Worm (Caenorhabditis elegans) whole organism, dauer: Measurements from ENCODE around the gene aakb-1.

ENCODE experiments used
- unc-62 ChIP-seq: sonication (generic microtip); optimal IDR thresholded peaks from 2 replicates; lab custom pipeline; 2017; ENCODE audit warnings: missing biosample characterization, missing genetic modification reagents, missing genetic modification characterization

aakb-1 gene

DNA sequence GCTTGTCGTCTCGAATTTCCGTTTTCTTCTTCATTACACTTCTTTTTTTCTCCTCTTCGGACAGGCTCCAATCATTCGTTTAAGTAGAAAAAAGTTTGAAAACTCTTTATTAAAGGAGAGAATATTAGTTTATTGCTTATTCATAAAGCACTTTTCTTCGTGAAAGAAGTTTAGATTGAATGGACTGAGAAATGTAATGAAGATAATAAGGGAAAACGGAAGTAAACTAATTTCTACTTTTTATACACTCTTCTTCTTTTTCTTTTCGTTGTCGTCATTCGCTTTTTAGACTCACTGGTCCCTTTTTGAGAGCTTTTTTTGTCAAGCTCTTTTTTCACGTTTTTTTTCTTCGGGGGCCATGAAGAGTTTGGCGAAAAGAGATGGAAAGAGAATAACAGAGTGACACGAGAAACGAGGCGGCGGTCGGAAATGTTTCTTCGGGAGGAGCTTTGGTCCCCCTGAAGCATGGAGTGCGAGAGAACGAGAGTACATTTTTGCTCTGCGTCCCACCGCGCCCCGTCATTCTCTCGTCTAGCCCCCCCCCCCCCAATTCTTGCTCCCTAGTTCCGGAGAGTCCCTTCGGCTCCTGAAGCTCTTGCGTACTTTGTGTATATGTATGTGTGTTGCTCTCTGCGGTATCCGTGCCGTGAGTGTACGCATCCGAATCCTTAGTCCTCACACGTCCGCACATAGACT lies 16.3 kb upstream of the aakb-1 start:
- TF ChIP-seq unc-62, result no peak

DNA sequence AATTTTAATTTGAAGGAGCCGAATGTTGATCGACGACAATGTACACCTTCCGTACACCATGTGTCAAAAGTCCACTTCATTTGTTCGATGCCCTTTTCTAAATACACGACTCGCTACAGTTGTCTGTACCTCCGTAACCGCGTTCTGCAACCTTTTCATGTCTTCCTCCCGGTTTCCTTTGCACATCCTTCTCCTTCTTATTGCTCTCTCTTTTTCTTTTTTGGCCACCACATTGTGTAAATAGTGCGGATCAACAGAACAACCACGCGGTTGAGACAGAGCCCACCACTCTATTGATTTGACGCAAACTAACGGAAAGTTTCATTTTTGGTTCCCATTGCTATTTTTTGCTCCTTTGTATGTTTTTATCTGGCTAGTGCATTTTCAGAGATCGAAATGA lies 12.2 kb upstream of the aakb-1 start:
- TF ChIP-seq unc-62, result no peak

DNA sequence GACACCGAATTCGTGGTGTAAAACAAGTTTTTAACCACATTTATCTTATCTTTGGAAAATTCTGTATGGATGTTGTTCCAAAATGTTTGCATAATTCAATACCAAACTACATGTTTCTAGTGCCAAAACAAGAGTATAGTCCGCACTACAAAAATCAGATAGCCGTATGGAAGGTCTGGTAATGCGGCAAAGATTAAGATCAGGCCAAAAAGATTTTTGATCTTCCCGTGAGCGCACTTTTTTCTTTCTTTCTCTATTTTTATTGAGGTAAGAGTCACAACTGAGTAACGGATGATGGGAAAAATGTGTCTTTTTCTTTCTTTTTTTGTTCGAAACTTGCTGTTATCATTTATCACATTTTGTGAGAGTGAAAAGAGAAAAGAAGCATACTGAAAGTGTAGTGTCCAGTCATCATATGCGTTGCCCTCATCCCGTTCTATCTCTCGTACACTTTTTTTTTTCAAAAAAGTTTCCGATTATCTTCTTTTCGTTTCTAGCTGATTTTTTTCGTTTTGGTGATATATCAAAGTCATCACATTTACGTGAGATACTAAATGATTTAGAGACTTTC lies 10.9 kb upstream of the aakb-1 start:
- TF ChIP-seq unc-62, result no peak

DNA sequence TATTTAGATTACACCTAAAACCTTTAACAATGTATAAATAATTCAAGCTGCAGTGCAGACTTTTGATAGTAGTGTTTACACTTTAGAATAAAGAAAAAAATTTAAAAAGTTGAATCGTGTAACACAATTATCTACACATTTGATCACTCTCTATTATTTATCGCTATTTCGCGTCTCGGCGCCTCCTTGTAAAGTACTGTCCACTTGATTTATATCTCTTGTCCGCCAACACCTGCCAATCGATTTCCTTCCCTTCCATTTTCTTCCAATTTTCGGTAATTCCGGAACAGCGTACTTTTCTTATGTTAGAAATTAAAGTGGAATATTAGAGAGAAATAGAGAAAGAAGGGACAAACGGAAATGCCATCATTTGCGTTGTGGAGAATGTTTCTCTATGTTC lies 10.0 kb upstream of the aakb-1 start:
- TF ChIP-seq unc-62, result no peak

DNA sequence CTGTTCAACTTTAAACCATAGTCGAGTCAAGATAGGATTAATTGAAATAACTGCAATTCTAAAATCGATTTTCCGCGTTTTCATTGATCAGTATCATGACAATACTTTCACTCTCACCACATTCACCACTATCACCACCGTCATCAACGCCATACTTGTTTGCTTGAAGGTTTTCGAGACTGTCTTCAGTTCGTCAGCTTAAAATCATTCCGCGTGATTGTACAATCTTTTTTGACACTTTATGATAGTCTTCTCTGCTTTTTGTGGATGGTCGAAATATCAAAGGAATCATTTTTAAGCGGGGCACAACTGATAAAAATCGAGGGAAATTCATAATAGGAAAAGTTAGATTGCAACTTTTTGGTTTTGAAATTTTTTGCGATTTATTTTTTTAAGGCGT lies 9.3 kb upstream of the aakb-1 start:
- TF ChIP-seq unc-62, result no peak

DNA sequence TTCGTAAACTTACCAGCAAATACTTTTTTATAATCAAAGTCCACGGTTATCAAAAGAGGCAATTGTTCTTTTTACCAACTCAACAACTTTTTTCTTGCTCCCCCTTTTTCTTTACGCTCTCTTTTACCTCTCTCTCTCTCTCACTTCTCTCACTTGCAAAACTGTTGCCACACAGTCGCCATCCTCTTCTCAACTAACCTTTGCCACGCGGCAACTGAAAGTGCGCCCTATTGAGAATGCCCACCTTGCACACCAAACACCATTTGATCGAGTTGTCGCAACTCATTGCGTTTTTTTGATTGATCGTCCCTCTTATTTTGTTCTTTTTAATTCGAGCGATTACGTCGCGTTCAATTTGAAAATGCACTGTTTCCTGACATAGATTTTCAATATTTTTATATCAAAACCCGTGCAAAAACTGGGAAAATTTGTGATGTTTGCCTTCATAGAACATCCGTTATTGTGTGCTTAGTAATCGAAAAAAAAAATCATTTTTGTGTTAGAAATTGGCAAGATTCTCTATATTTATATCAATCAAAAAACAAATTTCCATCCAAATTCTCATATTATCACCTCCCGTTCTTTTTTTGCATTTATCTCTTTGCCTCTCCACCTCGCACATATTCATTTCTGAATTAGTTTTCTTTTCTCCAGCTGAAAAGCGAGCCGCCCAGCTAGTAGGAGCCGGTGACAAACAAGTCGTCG lies 8.8 kb upstream of the aakb-1 start, which contains the start of gene nhr-71:
nhr-71 (plus strand) TSS at position 655 of the 705 bp plus-strand sequence.
- TF ChIP-seq unc-62, result no peak

DNA sequence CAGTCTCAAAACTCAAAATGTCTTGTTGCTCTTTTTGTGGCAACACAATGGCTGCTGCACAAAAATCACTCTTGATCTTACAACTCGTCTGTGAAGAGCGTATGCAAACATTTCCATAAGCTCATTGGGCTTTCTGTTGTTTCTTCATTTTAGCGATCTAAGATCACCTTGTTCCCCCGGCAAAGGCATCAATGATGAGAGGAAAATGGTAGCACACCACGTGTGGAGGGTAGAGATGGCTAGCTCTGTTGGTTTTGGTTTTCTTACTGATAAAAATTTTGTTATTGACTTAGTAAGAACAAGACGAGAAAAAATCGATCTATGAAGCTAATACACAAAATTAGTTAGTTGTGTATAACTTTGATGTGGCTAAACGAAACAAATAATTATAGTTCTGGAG lies 7.6 kb upstream of the aakb-1 start:
- no peak for TF ChIP-seq unc-62

DNA sequence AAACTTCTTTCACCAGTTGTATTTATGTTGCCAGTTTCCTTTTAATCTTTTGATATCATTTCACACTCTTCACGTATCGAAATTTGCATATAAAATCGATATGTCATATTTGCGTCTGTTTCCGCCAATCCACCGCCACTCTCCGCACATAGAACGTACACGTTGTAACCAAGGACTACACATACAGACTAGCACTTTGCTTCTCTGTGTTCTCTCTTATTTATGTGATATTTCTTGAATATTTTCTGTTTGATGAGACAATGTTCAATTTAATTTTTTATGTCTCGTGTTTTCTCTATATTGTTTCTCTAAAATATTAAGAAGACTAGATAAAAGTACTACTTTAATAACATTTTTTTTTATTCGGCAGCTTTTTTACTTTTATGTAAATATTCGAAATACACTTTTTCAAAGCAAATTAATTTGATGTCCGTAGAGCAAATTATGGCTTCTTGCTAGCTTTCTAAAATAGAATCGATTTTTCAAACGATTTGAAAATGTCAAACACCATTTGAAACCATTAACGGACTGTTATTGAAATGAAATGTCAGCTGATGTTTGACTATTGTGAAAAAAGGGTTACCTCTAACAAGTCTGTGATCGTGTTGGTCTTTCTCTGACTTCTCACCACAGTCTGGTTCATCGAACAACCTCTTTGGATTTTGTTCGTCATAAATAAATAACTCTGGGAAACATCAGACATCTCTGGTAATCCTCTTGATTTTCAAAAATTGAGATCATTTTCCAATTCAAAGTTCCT lies 2.6 kb upstream of the aakb-1 start:
- TF ChIP-seq unc-62, result no peak

DNA sequence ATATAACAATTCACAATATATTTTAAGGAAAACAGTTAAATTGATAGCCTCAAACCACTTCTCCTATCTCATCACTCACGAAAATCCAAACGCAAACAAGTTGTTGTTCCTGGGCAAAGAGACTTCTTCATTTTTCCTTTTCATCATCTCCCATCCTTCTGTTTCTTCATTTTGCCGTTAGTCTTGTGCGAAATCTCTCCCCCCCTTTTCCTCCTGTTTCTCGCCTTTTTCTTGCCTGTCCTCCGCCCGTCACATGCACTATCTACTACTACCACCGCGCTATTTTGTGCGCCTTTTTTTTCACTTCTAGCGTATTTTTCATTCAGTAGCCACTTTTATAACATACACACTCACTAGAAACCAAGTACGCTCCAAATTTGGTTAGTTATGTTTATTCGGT lies 1.1 kb upstream of the aakb-1 start:
- no peak for TF ChIP-seq unc-62

DNA sequence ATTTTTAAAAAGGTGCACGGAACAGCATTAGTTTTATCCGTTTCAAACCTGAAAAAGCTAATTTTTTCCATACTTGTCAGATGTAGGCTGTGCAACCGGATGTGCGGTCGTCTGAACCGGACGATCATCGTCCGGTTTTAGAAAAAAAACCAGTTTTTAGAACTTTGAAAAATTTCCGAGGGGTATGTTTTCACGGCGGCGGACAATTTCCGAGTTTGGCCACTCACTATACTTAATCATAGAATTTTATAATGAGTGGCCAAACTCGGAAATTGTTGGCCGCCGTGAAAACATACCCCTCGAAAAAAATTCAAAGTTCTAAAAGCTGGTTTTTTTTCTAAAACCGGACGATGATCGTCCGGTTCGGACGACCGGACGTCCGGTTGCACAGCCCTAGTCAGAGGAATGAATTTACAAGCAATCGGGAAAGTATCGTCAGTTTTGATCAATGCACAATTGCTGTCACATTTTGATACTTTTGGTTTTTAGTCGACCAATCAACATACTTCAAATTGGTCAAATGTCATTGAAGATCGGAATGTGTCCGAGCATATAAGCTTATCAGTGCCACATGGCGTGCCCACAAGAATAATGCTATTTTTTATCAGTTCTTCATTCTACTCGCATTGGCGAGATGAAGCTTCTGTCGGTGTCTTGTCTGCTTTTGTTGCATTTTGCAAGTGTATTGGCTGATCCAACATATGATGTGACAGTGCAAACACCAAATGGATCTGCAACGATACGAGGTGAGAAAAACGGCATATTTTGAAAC lies 4.3 kb downstream of the aakb-1 start, which contains the start of gene cest-13:
cest-13 (plus strand) TSS at position 562 of the 772 bp plus-strand sequence.
- no peak for TF ChIP-seq unc-62

DNA sequence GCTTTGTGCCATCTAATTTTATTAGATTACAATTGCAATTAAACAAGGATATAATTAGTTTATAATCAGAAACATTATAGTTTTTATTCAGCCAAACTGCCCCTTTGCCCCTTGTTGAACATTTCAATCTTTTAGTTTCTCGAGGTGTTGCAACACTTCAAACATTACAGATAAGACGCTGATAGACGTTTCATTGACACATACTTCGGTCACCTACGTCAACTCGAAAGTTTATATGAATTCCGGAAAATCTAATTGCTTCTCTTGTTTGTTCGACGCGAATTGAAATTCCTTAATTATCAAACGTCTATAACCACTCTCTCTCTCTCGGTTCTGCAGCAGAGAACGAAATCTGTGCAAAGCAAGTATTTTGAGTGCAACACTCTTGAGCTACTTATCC lies 11.7 kb downstream of the aakb-1 start:
- no peak for TF ChIP-seq unc-62

DNA sequence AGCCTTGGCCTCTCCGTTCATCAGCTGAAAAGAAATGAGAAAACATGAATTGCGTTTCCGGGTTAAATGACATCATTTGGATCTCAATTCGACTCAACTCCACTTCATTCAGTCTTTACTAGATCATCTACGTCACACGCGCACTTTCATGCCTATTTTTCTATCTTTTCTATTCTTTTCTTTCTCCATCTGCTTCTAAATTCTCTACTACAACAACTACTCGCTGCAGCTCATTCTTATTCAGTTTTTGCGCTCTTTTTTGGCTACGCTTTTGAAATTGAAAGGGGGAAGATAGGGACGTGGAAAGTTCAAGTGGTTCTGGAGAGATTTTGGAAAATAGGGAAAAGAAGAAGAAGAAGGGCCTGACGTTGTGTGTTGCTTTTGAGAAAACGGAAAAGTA lies 13.0 kb downstream of the aakb-1 start:
- no peak for TF ChIP-seq unc-62

DNA sequence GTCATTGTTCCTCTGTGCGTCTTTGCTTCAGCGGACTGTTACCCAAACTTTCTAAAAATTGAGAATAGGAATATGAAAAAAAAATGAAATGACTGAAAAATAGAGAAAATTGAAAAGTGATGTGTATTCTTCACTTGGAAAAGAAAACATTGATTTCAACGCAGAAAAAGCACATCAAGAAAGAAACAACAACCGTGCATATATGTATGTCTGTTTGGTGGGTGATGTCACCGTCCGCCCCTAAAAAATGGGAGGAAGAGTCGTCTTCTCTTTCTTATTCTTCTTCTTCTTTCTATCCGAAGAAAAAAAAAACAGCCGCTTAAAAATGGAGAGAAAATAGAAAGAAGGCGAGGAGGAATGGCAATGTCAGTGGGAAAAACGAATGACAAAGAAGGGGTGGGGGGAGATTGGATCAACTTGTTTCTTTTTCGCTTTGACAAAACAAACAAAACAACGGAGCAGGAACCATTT lies 15.0 kb downstream of the aakb-1 start, which contains the start of gene nkb-3:
nkb-3 (minus strand) TSS at position 51 of the 471 bp plus-strand sequence.
- TF ChIP-seq unc-62, result no peak

DNA sequence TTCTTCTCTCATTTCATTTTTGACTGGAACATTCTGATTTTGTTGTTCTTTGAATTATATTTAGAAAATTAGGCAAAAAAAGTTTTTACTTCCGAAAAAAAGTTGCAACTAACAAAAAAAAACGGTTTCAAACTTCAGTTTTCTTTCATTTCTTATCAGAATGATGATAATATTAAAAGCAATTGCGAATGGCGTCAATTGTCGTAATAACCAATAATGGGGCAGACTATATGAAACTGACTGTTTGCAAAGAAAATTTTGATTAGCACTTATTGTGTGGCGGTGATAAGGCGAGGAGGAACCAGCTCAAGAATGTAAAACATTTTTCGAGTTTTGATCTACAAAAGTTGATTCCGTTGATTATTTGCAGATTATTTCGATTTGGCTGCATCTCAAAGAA lies 17.2 kb downstream of the aakb-1 start:
- TF ChIP-seq unc-62, result no peak

DNA sequence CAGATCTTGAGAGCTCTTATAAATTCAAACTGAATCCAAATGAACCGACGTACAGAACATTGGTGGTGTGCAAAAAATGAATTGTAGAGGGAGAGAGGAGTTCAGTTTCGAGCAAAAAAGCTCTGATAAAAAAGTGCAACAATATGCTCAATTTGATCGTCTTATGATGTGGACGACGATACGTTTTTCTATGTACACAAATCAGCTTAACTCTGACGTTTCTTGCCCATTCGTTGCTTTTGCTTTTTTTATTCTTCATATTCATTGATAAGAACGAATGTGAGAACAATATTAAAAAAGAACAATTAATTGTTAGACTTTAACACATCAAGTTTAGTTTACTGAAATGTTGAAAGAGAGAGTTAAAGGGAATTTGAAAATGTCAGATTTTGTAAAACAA lies 18.6 kb downstream of the aakb-1 start:
- no peak for TF ChIP-seq unc-62

DNA sequence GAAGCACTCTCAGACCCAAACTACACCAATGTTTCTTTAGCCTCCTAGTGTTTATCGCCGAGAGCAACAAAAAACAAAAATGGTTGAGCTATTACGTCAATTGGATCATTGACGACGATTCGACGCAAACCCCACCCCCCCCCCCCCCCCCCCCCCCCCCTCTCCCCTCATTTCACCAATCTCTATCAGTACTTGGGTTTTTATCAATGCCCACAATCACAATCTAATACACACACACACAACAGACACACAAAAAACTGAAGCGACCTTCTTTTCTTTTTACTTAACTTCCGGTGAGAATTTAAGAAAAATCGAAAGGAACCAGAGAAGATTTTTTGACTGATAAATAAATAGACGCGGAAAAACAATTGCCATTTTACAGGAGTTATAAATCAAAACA lies 19.9 kb downstream of the aakb-1 start:
- TF ChIP-seq unc-62, result no peak
